Worm (Caenorhabditis elegans) whole organism, young adult: ENCODE results near the gene C38D4.10.

Experiments
- F37B4.10 ChIP-seq: fragments of 200-800 bp; sonication (Bioruptor generic); IDR thresholded peaks from 2 replicates; pipeline ENCODE4 v1.3.6; 2022; ENCODE audit warnings: missing genetic modification characterization, missing compliant biosample characterization
- K12H6.12 ChIP-seq: fragments of 200-800 bp; sonication (Bioruptor generic); optimal IDR thresholded peaks from 2 replicates; lab custom pipeline; 2018; ENCODE audit warnings: mild to moderate bottlenecking, missing genetic modification characterization, missing compliant biosample characterization
- mes-4 ChIP-seq: sonication (generic microtip); optimal IDR thresholded peaks from 2 replicates; lab custom pipeline; 2016; ENCODE audit warnings: missing genotype, missing genetic modification characterization, missing compliant biosample characterization
- nhr-179 ChIP-seq: sonication (generic microtip); optimal IDR thresholded peaks from 2 replicates; lab custom pipeline; 2016; ENCODE audit warnings: mild to moderate bottlenecking, missing genetic modification characterization, missing compliant biosample characterization

- TF ChIP-seq F37B4.10 (GFP tag; lab: Robert Waterston, UW) = no peak
- no peak for TF ChIP-seq nhr-179 (tag; lab: Kevin White, UChicago)
- TF ChIP-seq K12H6.12 (tag; lab: Kevin White, UChicago) = no peak
- TF ChIP-seq mes-4 (tag; lab: Kevin White, UChicago) = no peak
Observed at ce11 chrIII:4739975-4740374, 42.4 kb upstream of the C38D4.10 start, which contains the start of gene ras-2.
